Fruit fly (Drosophila melanogaster): ENCODE data around the gene CG3546.

The CG3546 gene

dm6 chrX:4563980-4564379 is 6.1 kb downstream of the CG3546 start:
- TF ChIP-seq CG13204 (GFP tag; optimal IDR thresholded peaks at IDR 0.05) (peak; percentile 2), CG8159 (tag; optimal IDR thresholded peaks at IDR 0.05) (no peak)

DNA sequence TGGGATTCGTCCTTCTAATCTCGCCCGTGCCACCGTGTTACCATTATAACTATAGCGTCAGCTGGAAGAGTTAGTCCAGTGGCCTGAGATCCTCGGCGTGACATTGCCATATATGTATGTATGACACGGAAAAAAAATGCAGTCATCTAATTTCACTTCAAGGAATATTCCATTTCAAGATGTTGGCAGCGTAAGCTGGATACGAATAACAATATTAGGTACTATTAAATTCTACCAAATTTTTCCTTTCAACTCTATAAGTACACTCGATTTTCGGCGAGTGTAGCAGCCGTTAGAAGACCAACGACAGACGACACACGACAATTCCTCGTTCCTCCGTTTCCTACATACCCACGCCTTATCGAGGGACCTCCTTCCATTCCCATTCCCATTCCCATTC is 7.1 kb downstream of the CG3546 start:
- TF ChIP-seq CG14655 (GFP tag; optimal IDR thresholded peaks at IDR 0.05) (no peak), Pif1A (GFP tag; optimal IDR thresholded peaks at IDR 0.05) (no peak), Snoo (tag; optimal IDR thresholded peaks at IDR 0.05) (no peak), CG13204 (GFP tag; optimal IDR thresholded peaks at IDR 0.05) (no peak), CG4496 (GFP tag; IDR thresholded peaks at IDR 0.05) (no peak), D1 (tag; optimal IDR thresholded peaks at IDR 0.05) (no peak), fd96Ca (GFP tag; IDR thresholded peaks at IDR 0.05) (no peak), CG8159 (tag; optimal IDR thresholded peaks at IDR 0.05) (no peak), Pif1B (GFP tag; optimal IDR thresholded peaks at IDR 0.05) (no peak), CG12605 (GFP tag; IDR thresholded peaks at IDR 0.05) (no peak), CG10348 (GFP tag; IDR thresholded peaks at IDR 0.05) (no peak), CG9948 (tag; optimal IDR thresholded peaks at IDR 0.05) (no peak), gl (tag; optimal IDR thresholded peaks at IDR 0.05) (no peak), rn (GFP tag; IDR thresholded peaks at IDR 0.05) (no peak), CG8301 (tag; optimal IDR thresholded peaks at IDR 0.05) (no peak), CG15710 (tag; optimal IDR thresholded peaks at IDR 0.05) (no peak), EcR (GFP tag; optimal IDR thresholded peaks at IDR 0.05) (no peak), Ets98B (GFP tag; IDR thresholded peaks at IDR 0.05) (no peak), CG32121 (GFP tag; IDR thresholded peaks at IDR 0.05) (no peak), CG17806 (tag; optimal IDR thresholded peaks at IDR 0.05) (no peak)

dm6 chrX:4571829-4572228 is 14.0 kb downstream of the CG3546 start, which contains the start of gene CG12684:
Gene CG12684, minus strand, starts transcription at chrX:4571929.
- no peak for TF ChIP-seq Pif1A (GFP tag; optimal IDR thresholded peaks at IDR 0.05)
- TF ChIP-seq Ets98B (GFP tag; IDR thresholded peaks at IDR 0.05), result no peak
- no peak for TF ChIP-seq CG14655 (GFP tag; optimal IDR thresholded peaks at IDR 0.05)
- TF ChIP-seq gl (tag; optimal IDR thresholded peaks at IDR 0.05), result no peak

- TF ChIP-seq Pif1B (GFP tag; optimal IDR thresholded peaks at IDR 0.05) (no peak), CG4496 (GFP tag; IDR thresholded peaks at IDR 0.05) (no peak), fd96Ca (GFP tag; IDR thresholded peaks at IDR 0.05) (no peak), CG8159 (tag; optimal IDR thresholded peaks at IDR 0.05) (peak; percentile 27), CG34367 (tag; optimal IDR thresholded peaks at IDR 0.05) (no peak), Pif1A (GFP tag; optimal IDR thresholded peaks at IDR 0.05) (no peak), CG14655 (GFP tag; optimal IDR thresholded peaks at IDR 0.05) (no peak)
Observed at dm6 chrX:4573971-4574370, 16.1 kb downstream of the CG3546 start.

dm6 chrX:4581769-4582168 is 23.9 kb downstream of the CG3546 start:
- TF ChIP-seq Snoo (tag; optimal IDR thresholded peaks at IDR 0.05), result no peak
- TF ChIP-seq D1 (tag; optimal IDR thresholded peaks at IDR 0.05), result no peak
- TF ChIP-seq CG34367 (tag; optimal IDR thresholded peaks at IDR 0.05), result no peak
- no peak for TF ChIP-seq Ets98B (GFP tag; IDR thresholded peaks at IDR 0.05)
- TF ChIP-seq CG9948 (tag; optimal IDR thresholded peaks at IDR 0.05), result peak; percentile 20
- no peak for TF ChIP-seq CG10348 (GFP tag; IDR thresholded peaks at IDR 0.05)
- TF ChIP-seq fd96Ca (GFP tag; IDR thresholded peaks at IDR 0.05), result no peak
- TF ChIP-seq CG12605 (GFP tag; IDR thresholded peaks at IDR 0.05), result no peak
- TF ChIP-seq CG8301 (tag; optimal IDR thresholded peaks at IDR 0.05), result no peak
- no peak for TF ChIP-seq gl (tag; optimal IDR thresholded peaks at IDR 0.05)
- no peak for TF ChIP-seq Pif1A (GFP tag; optimal IDR thresholded peaks at IDR 0.05)
- peak; percentile 31 for TF ChIP-seq CG14655 (GFP tag; optimal IDR thresholded peaks at IDR 0.05)
- peak; percentile 9 for TF ChIP-seq CG8159 (tag; optimal IDR thresholded peaks at IDR 0.05)
- TF ChIP-seq rn (GFP tag; IDR thresholded peaks at IDR 0.05), result no peak
- TF ChIP-seq CG13204 (GFP tag; optimal IDR thresholded peaks at IDR 0.05), result no peak
- TF ChIP-seq Pif1B (GFP tag; optimal IDR thresholded peaks at IDR 0.05), result no peak
- TF ChIP-seq CG4496 (GFP tag; IDR thresholded peaks at IDR 0.05), result no peak
- no peak for TF ChIP-seq CG32121 (GFP tag; IDR thresholded peaks at IDR 0.05)
- no peak for TF ChIP-seq CG17806 (tag; optimal IDR thresholded peaks at IDR 0.05)
- peak; percentile 4 for TF ChIP-seq CG15710 (tag; optimal IDR thresholded peaks at IDR 0.05)
- TF ChIP-seq EcR (GFP tag; optimal IDR thresholded peaks at IDR 0.05), result no peak

DNA sequence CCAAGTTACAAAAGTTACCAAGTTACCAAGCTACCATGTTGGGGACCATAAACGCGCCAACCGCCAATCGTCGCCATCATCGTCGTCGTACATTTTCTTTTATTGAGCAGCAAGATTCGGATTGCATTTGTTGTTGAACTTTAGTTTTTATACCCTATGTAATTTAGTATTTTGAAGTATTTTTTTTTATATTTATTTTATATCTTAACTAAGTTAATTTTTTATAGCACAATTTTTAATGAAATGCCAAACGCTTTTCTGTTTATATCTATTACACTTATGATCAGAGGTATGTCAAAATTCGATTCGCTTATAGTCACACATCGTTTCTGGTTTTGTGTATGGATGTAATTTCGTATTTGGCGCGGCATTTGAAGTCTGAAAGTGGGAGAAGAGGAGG is 24.6 kb downstream of the CG3546 start:
- peak; percentile 35 for TF ChIP-seq CG8301 (tag; optimal IDR thresholded peaks at IDR 0.05)
- no peak for TF ChIP-seq CG10348 (GFP tag; IDR thresholded peaks at IDR 0.05)
- 0 out of 2 replicates have a peak, but pooled peaks have one; percentile 31 for TF ChIP-seq Ets98B (GFP tag; IDR thresholded peaks at IDR 0.05)
- TF ChIP-seq Pif1B (GFP tag; optimal IDR thresholded peaks at IDR 0.05), result no peak
- peak; percentile 23 for TF ChIP-seq CG14655 (GFP tag; optimal IDR thresholded peaks at IDR 0.05)

dm6 chrX:4587584-4587983 is 29.7 kb downstream of the CG3546 start:
- TF ChIP-seq rn (GFP tag; IDR thresholded peaks at IDR 0.05), result no peak
- TF ChIP-seq EcR (GFP tag; optimal IDR thresholded peaks at IDR 0.05), result no peak
- no peak for TF ChIP-seq CG17806 (tag; optimal IDR thresholded peaks at IDR 0.05)
- TF ChIP-seq Pif1B (GFP tag; optimal IDR thresholded peaks at IDR 0.05), result no peak
- no peak for TF ChIP-seq CG34367 (tag; optimal IDR thresholded peaks at IDR 0.05)
- no peak for TF ChIP-seq CG15710 (tag; optimal IDR thresholded peaks at IDR 0.05)

Measured in whole organism, pupa.